Fruit fly (Drosophila melanogaster): Measurements from ENCODE around the gene bcd.

bcd gene

dm6 chr3R:6776797-6777196 is 17.5 kb upstream of the bcd start:
- TF ChIP-seq CG13894 (tag; optimal IDR thresholded peaks at IDR 0.05) (peak; percentile 82), abd-A (tag; optimal IDR thresholded peaks at IDR 0.05) (peak; percentile 84), Myb (GFP tag; optimal IDR thresholded peaks at IDR 0.05) (no peak)

dm6 chr3R:6771797-6772196 is 12.5 kb upstream of the bcd start:
- TF ChIP-seq eyg (GFP tag; optimal IDR thresholded peaks at IDR 0.05) = no peak
- no peak for TF ChIP-seq Six4 (GFP tag; optimal IDR thresholded peaks at IDR 0.05)
- TF ChIP-seq CG11504 (tag; optimal IDR thresholded peaks at IDR 0.05) = peak; percentile 49
- TF ChIP-seq CG3163 (GFP tag; optimal IDR thresholded peaks at IDR 0.05) = no peak
- no peak for TF ChIP-seq CG6254 (GFP tag; optimal IDR thresholded peaks at IDR 0.05)
- TF ChIP-seq CG14014 (GFP tag; IDR thresholded peaks at IDR 0.05) = no peak
- no peak for TF ChIP-seq CG2889 (GFP tag; IDR thresholded peaks at IDR 0.05)
- TF ChIP-seq CkIIα-i1 (GFP tag; IDR thresholded peaks at IDR 0.05) = no peak
- peak; percentile 38; the same call in 1 of the 2 replicates for TF ChIP-seq crol (GFP tag; IDR thresholded peaks at IDR 0.05)
- peak; percentile 91 for TF ChIP-seq abd-A (tag; optimal IDR thresholded peaks at IDR 0.05)
- no peak for TF ChIP-seq pan (optimal IDR thresholded peaks at IDR 0.05)
- TF ChIP-seq pan (GFP tag; optimal IDR thresholded peaks at IDR 0.05 in 1 of 2, IDR thresholded peaks at IDR 0.05 in 1 of 2) = no peak
- 0 out of 2 replicates have a peak, but pooled peaks have one; percentile 25 for TF ChIP-seq Scr (GFP tag; IDR thresholded peaks at IDR 0.05; ENCODE audit: partially characterized antibody)
- no peak for TF ChIP-seq pum (GFP tag; optimal IDR thresholded peaks at IDR 0.05)

dm6 chr3R:6768256-6768655 is 9.0 kb upstream of the bcd start:
- peak; percentile 68 for TF ChIP-seq zen (tag; optimal IDR thresholded peaks at IDR 0.05)
- TF ChIP-seq Hey (tag; optimal IDR thresholded peaks at IDR 0.05) = no peak
- no peak for TF ChIP-seq CG5245 (GFP tag; optimal IDR thresholded peaks at IDR 0.05)
- TF ChIP-seq Dfd (GFP tag; optimal IDR thresholded peaks at IDR 0.05) = peak in 1 of 2 experiments; percentile 87
- no peak for TF ChIP-seq H2.0 (GFP tag; IDR thresholded peaks at IDR 0.05)
- peak; percentile 5 for TF ChIP-seq pita (GFP tag; optimal IDR thresholded peaks at IDR 0.05)
- TF ChIP-seq slou (GFP tag; optimal IDR thresholded peaks at IDR 0.05) = no peak
- no peak for TF ChIP-seq nerfin-1 (tag; optimal IDR thresholded peaks at IDR 0.05)
- no peak for TF ChIP-seq Hr51 (GFP tag; optimal IDR thresholded peaks at IDR 0.05)
- TF ChIP-seq Rx (GFP tag; IDR thresholded peaks at IDR 0.05) = no peak
- TF ChIP-seq pum (GFP tag; optimal IDR thresholded peaks at IDR 0.05) = no peak
- peak; percentile 56 for TF ChIP-seq p53 (GFP tag; optimal IDR thresholded peaks at IDR 0.05)
- TF ChIP-seq CG17802 (tag; optimal IDR thresholded peaks at IDR 0.05) = no peak
- TF ChIP-seq CG8388 (GFP tag; optimal IDR thresholded peaks at IDR 0.05) = no peak
- no peak for TF ChIP-seq CG17612 (GFP tag; IDR thresholded peaks at IDR 0.05)
- peak; percentile 87 for TF ChIP-seq Dp (GFP tag; optimal IDR thresholded peaks at IDR 0.05)
- TF ChIP-seq YL-1 (GFP tag; optimal IDR thresholded peaks at IDR 0.05) = no peak
- no peak for TF ChIP-seq CG6854 (GFP tag; optimal IDR thresholded peaks at IDR 0.05)
- peak; percentile 35 for TF ChIP-seq CG8290 (GFP tag; optimal IDR thresholded peaks at IDR 0.05)
- TF ChIP-seq CG8290 (tag; optimal IDR thresholded peaks at IDR 0.05) = peak in 1 of 2 experiments; percentile 44
- TF ChIP-seq trem (tag; optimal IDR thresholded peaks at IDR 0.05) = no peak
- TF ChIP-seq Vsx1 (GFP tag; optimal IDR thresholded peaks at IDR 0.05) = peak; percentile 5
- TF ChIP-seq CG8765 (GFP tag; IDR thresholded peaks at IDR 0.05) = no peak
- no peak for TF ChIP-seq Abd-B (GFP tag; optimal IDR thresholded peaks at IDR 0.05)
- TF ChIP-seq CG17829 (tag; optimal IDR thresholded peaks at IDR 0.05) = peak; percentile 5
- TF ChIP-seq bcd (GFP tag; optimal IDR thresholded peaks at IDR 0.05) = no peak
- TF ChIP-seq vvl (GFP tag; IDR thresholded peaks at IDR 0.05) = peak; percentile 56
- no peak for TF ChIP-seq CG7963 (GFP tag; IDR thresholded peaks at IDR 0.05; ENCODE audit: partially characterized antibody)
- TF ChIP-seq CG11504 (tag; optimal IDR thresholded peaks at IDR 0.05) = peak; percentile 44
- no peak for TF ChIP-seq Atf6 (GFP tag; IDR thresholded peaks at IDR 0.05)
- TF ChIP-seq CG9797 (GFP tag; optimal IDR thresholded peaks at IDR 0.05) = no peak
- no peak for TF ChIP-seq oc (tag; optimal IDR thresholded peaks at IDR 0.05)
- TF ChIP-seq sisA (GFP tag; IDR thresholded peaks at IDR 0.05) = no peak
- peak; percentile 23 for TF ChIP-seq zf30C (GFP tag; optimal IDR thresholded peaks at IDR 0.05)
- TF ChIP-seq tio (GFP tag; optimal IDR thresholded peaks at IDR 0.05) = no peak

Measured in whole organism, embryonic.